Fruit fly (Drosophila melanogaster): Measurements from ENCODE around the gene CG13893.
A peak's percentile ranks its signal among the peaks of the same experiment; 100 is the strongest.

CG13893 gene

dm6 chr3L:603847-604550 lies at the start of gene CG13893 (continued):
- TF ChIP-seq CG8119 (GFP tag; IDR thresholded peaks at IDR 0.05) = peak; percentile 57
- no peak for TF ChIP-seq Met (GFP tag; optimal IDR thresholded peaks at IDR 0.05)

dm6 chr3L:652637-653036 lies 48.8 kb upstream of the CG13893 start, which contains the start of gene CG3402:
CG3402 (minus strand) TSS chr3L:652881.
- TF ChIP-seq svp (GFP tag) = peak; percentile 63
- no peak for TF ChIP-seq Eip93F (GFP tag; optimal IDR thresholded peaks at IDR 0.05)
- 0 out of 3 replicates have a peak, but pooled peaks have one; percentile 8 for TF ChIP-seq CG6163 (GFP tag; IDR thresholded peaks at IDR 0.05)
- peak; percentile 22 for TF ChIP-seq Eip78C (GFP tag)

dm6 chr3L:649025-649769 lies 45.4 kb upstream of the CG13893 start:
- TF ChIP-seq CG6163 (GFP tag; IDR thresholded peaks at IDR 0.05) = 0 out of 3 replicates have a peak, but pooled peaks have one; percentile 22
- TF ChIP-seq Eip78C (GFP tag) = peak; percentile 17
- TF ChIP-seq fd85E (GFP tag; optimal IDR thresholded peaks at IDR 0.05) = no peak
- peak; percentile 62 for TF ChIP-seq fkh (GFP tag; optimal IDR thresholded peaks at IDR 0.05)
- TF ChIP-seq svp (GFP tag) = peak; percentile 68
- no peak for TF ChIP-seq CG6808 (GFP tag; optimal IDR thresholded peaks at IDR 0.05)

dm6 chr3L:648155-649024 lies 44.6 kb upstream of the CG13893 start, which contains the start of gene Gale:
Gale (plus strand) TSS chr3L:648555.
- TF ChIP-seq CG3919 (GFP tag; optimal IDR thresholded peaks at IDR 0.05) (no peak), Eip75B (GFP tag; optimal IDR thresholded peaks at IDR 0.05) (no peak), Eip78C (GFP tag) (peak; percentile 68), lz (GFP tag; optimal IDR thresholded peaks at IDR 0.05) (no peak), CG1621 (tag; optimal IDR thresholded peaks at IDR 0.05) (no peak), CG6276 (GFP tag; optimal IDR thresholded peaks at IDR 0.05) (peak; percentile 5), dsx (GFP tag; optimal IDR thresholded peaks at IDR 0.05; ENCODE audit: poor library complexity, severe bottlenecking) (no peak), CG9139 (GFP tag; optimal IDR thresholded peaks at IDR 0.05) (peak; percentile 54), Sox14 (GFP tag; optimal IDR thresholded peaks at IDR 0.05) (peak; percentile 21), achi (GFP tag; optimal IDR thresholded peaks at IDR 0.05) (no peak), Hr4 (GFP tag; optimal IDR thresholded peaks at IDR 0.05) (no peak), Gug (GFP tag; IDR thresholded peaks at IDR 0.05) (no peak), CG32006 (GFP tag; optimal IDR thresholded peaks at IDR 0.05) (no peak), Smox (GFP tag; optimal IDR thresholded peaks at IDR 0.05) (no peak), topi (GFP tag; optimal IDR thresholded peaks at IDR 0.05) (no peak), CG6854 (GFP tag; optimal IDR thresholded peaks at IDR 0.05) (peak; percentile 33), Hr38 (GFP tag; optimal IDR thresholded peaks at IDR 0.05) (no peak), salr (GFP tag; optimal IDR thresholded peaks at IDR 0.05) (no peak), CG7368 (GFP tag; optimal IDR thresholded peaks at IDR 0.05) (no peak), CG10669 (GFP tag; optimal IDR thresholded peaks at IDR 0.05) (no peak), Ets96B (tag; optimal IDR thresholded peaks at IDR 0.05) (no peak), CG31627 (GFP tag; optimal IDR thresholded peaks at IDR 0.05) (no peak), OdsH (GFP tag; optimal IDR thresholded peaks at IDR 0.05) (no peak), spab (GFP tag; optimal IDR thresholded peaks at IDR 0.05) (no peak), CG6163 (GFP tag; IDR thresholded peaks at IDR 0.05) (no peak), CG11762 (GFP tag; optimal IDR thresholded peaks at IDR 0.05; ENCODE audit: insufficient read depth) (no peak), CG3032 (tag; optimal IDR thresholded peaks at IDR 0.05) (no peak), CG8632 (GFP tag; optimal IDR thresholded peaks at IDR 0.05) (no peak), CG6792 (GFP tag; optimal IDR thresholded peaks at IDR 0.05) (no peak), dac (GFP tag; optimal IDR thresholded peaks at IDR 0.05) (no peak), Met (GFP tag; optimal IDR thresholded peaks at IDR 0.05) (no peak), cyc (GFP tag; optimal IDR thresholded peaks at IDR 0.05) (no peak), Sox15 (GFP tag; optimal IDR thresholded peaks at IDR 0.05) (no peak), CG11902 (GFP tag; optimal IDR thresholded peaks at IDR 0.05) (no peak), vri (GFP tag; optimal IDR thresholded peaks at IDR 0.05) (no peak)

All from whole organism, prepupa.